Fruit fly (Drosophila melanogaster) whole organism, adult: ENCODE measurements around the gene Lkb1.

Experiments
- CG11617 ChIP-seq: fragments of 200-800 bp; sonication (Bioruptor generic); optimal IDR thresholded peaks from 2 replicates; lab custom pipeline; 2017; ENCODE audit warnings: mild to moderate bottlenecking, missing biosample characterization, missing genetic modification reagents, missing genetic modification characterization
- CG12768 ChIP-seq: fragments of 200-800 bp; sonication (Bioruptor generic); optimal IDR thresholded peaks from 2 replicates; lab custom pipeline; 2017; ENCODE audit warnings: missing biosample characterization, missing genetic modification characterization, mild to moderate bottlenecking, moderate library complexity, missing genetic modification reagents
- CG14711 ChIP-seq: fragments of 200-800 bp; sonication (Bioruptor generic); optimal IDR thresholded peaks from 2 replicates; lab custom pipeline; 2018; ENCODE audit warnings: missing biosample characterization, mild to moderate bottlenecking, missing genetic modification characterization, moderate library complexity
- CG1620 ChIP-seq: fragments of 200-800 bp; sonication (Bioruptor generic); optimal IDR thresholded peaks from 2 replicates; lab custom pipeline; 2016; ENCODE audit warnings: missing biosample characterization, missing genetic modification characterization
- CG33017 ChIP-seq: fragments of 200-800 bp; sonication (Bioruptor generic); optimal IDR thresholded peaks from 2 replicates; lab custom pipeline; 2018; ENCODE audit warnings: missing biosample characterization, mild to moderate bottlenecking, missing genetic modification characterization, moderate library complexity
- CG5204 ChIP-seq: fragments of 200-800 bp; sonication (Bioruptor generic); optimal IDR thresholded peaks from 2 replicates; lab custom pipeline; 2016; ENCODE audit warnings: missing biosample characterization, missing genetic modification characterization
- CG7045 ChIP-seq: fragments of 200-800 bp; sonication (Bioruptor generic); optimal IDR thresholded peaks from 2 replicates; lab custom pipeline; 2017; ENCODE audit warnings: missing biosample characterization, mild to moderate bottlenecking, missing genetic modification characterization
- CG7101 ChIP-seq: fragments of 200-800 bp; sonication (Bioruptor generic); optimal IDR thresholded peaks from 2 replicates; lab custom pipeline; 2018; ENCODE audit warnings: missing biosample characterization, mild to moderate bottlenecking, missing genetic modification characterization, moderate library complexity
- Clk ChIP-seq: fragments of 200-800 bp; sonication (Bioruptor generic); optimal IDR thresholded peaks from 2 replicates; lab custom pipeline; 2017; ENCODE audit warnings: missing biosample characterization, missing genetic modification characterization
- Crg-1 ChIP-seq: fragments of 200-800 bp; sonication (Bioruptor generic); optimal IDR thresholded peaks from 2 replicates; lab custom pipeline; 2016; ENCODE audit warnings: missing biosample characterization, missing genetic modification characterization
- Hr96 ChIP-seq: fragments of 200-800 bp; sonication (Bioruptor generic); optimal IDR thresholded peaks from 2 replicates; lab custom pipeline; 2016; ENCODE audit warnings: missing biosample characterization, missing genetic modification characterization
- Mnt ChIP-seq: fragments of 200-800 bp; sonication (Bioruptor generic); optimal IDR thresholded peaks from 2 replicates; lab custom pipeline; 2016; ENCODE audit warnings: missing biosample characterization, mild to moderate bottlenecking, missing genetic modification characterization
- bab1 ChIP-seq: fragments of 200-800 bp; sonication (Bioruptor generic); optimal IDR thresholded peaks from 3 replicates; lab custom pipeline; 2019; ENCODE audit warnings: missing biosample characterization, mild to moderate bottlenecking, missing genetic modification characterization, moderate library complexity
- cic ChIP-seq: fragments of 200-800 bp; sonication (Bioruptor generic); optimal IDR thresholded peaks from 2 replicates; lab custom pipeline; 2017; ENCODE audit warnings: missing biosample characterization, mild to moderate bottlenecking, missing genetic modification characterization, moderate library complexity
- cnc ChIP-seq, 2 experiments: fragments of >200 bp; optimal IDR thresholded peaks; 2 replicates each; lab custom pipeline; 2017
- kay ChIP-seq: fragments of 200-800 bp; sonication (Bioruptor generic); peaks from one replicate; lab custom pipeline; 2016; ENCODE audit warnings: missing biosample characterization, missing genetic modification characterization, borderline replicate concordance
- pad ChIP-seq: fragments of 200-800 bp; sonication (Bioruptor generic); optimal IDR thresholded peaks from 3 replicates; lab custom pipeline; 2017; ENCODE audit warnings: missing biosample characterization, missing genetic modification characterization, mild to moderate bottlenecking, moderate library complexity, missing genetic modification reagents
- tj ChIP-seq: fragments of 200-800 bp; sonication (Bioruptor generic); optimal IDR thresholded peaks from 3 replicates; lab custom pipeline; 2017; ENCODE audit warnings: missing biosample characterization, mild to moderate bottlenecking, missing genetic modification characterization, moderate library complexity
- toe ChIP-seq: fragments of 200-800 bp; sonication (Bioruptor generic); optimal IDR thresholded peaks from 2 replicates; lab custom pipeline; 2016; ENCODE audit warnings: missing biosample characterization, missing genetic modification characterization

Gene Lkb1

dm6 chr3R:13693753-13694152, 17.4 kb downstream of the Lkb1 start, which contains the start of gene CG14367:
CG14367 (plus strand) TSS chr3R:13694053.
- TF ChIP-seq Crg-1 (GFP tag; lab: Kevin White, UChicago) = no peak
- TF ChIP-seq CG11617 = no peak
- TF ChIP-seq CG14711 (tag; lab: Kevin White, UChicago) = no peak
- no peak for TF ChIP-seq CG1620 (GFP tag; lab: Kevin White, UChicago)
- no peak for TF ChIP-seq tj (GFP tag; lab: Kevin White, UChicago)
- no peak for TF ChIP-seq cic (GFP tag; lab: Kevin White, UChicago)
- TF ChIP-seq Hr96 (GFP tag; lab: Kevin White, UChicago) = no peak
- no peak for TF ChIP-seq CG7045 (GFP tag; lab: Kevin White, UChicago)
- no peak for TF ChIP-seq pad (GFP tag; lab: Kevin White, UChicago)
- no peak for TF ChIP-seq cnc (optimal IDR thresholded peaks at IDR 0.05; lab: Kevin White, UChicago)
- TF ChIP-seq kay = no peak
- no peak for TF ChIP-seq bab1
- no peak for TF ChIP-seq CG33017 (tag; lab: Kevin White, UChicago)
- no peak for TF ChIP-seq CG7101
- no peak for TF ChIP-seq CG12768 (GFP tag; lab: Kevin White, UChicago)
- TF ChIP-seq Mnt (GFP tag; lab: Kevin White, UChicago) = no peak
- no peak for TF ChIP-seq toe (GFP tag; lab: Kevin White, UChicago)
- TF ChIP-seq CG5204 (GFP tag; lab: Kevin White, UChicago) = no peak
- TF ChIP-seq Clk = no peak

- TF ChIP-seq bab1 = peak; percentile 39
- peak; percentile 9 for TF ChIP-seq tj (GFP tag; lab: Kevin White, UChicago)
- no peak for TF ChIP-seq cic (GFP tag; lab: Kevin White, UChicago)
Observed at dm6 chr3R:13699350-13699749, 23.0 kb downstream of the Lkb1 start.

- TF ChIP-seq bab1 = no peak
- no peak for TF ChIP-seq CG5204 (GFP tag; lab: Kevin White, UChicago)
- peak; percentile 63 for TF ChIP-seq CG12768 (GFP tag; lab: Kevin White, UChicago)
Observed at dm6 chr3R:13700192-13700591, 23.8 kb downstream of the Lkb1 start, which contains the start of gene ninaB. ninaB (plus strand) TSS chr3R:13700565.

- TF ChIP-seq CG1620 (GFP tag; lab: Kevin White, UChicago) (no peak), CG7101 (no peak), kay (no peak), Mnt (GFP tag; lab: Kevin White, UChicago) (no peak), tj (GFP tag; lab: Kevin White, UChicago) (no peak)
Observed at dm6 chr3R:13700738-13701137, 24.4 kb downstream of the Lkb1 start, which contains the start of gene f-cup. f-cup (minus strand) TSS chr3R:13700838.

- TF ChIP-seq Hr96 (GFP tag; lab: Kevin White, UChicago) (no peak), cic (GFP tag; lab: Kevin White, UChicago) (peak; percentile 52)
Observed at dm6 chr3R:13705292-13705885, 29.0 kb downstream of the Lkb1 start, which contains the start of gene Adgf-D. Adgf-D (minus strand) TSS chr3R:13705402.

dm6 chr3R:13706457-13706856, 30.1 kb downstream of the Lkb1 start, which contains the start of gene Adgf-C:
Adgf-C (plus strand) TSS chr3R:13706757.
- TF ChIP-seq kay = peak; percentile 46
- TF ChIP-seq CG1620 (GFP tag; lab: Kevin White, UChicago) = no peak

- TF ChIP-seq CG7101 = no peak
- TF ChIP-seq CG1620 (GFP tag; lab: Kevin White, UChicago) = no peak
- TF ChIP-seq CG12768 (GFP tag; lab: Kevin White, UChicago) = no peak
- TF ChIP-seq CG5204 (GFP tag; lab: Kevin White, UChicago) = no peak
- TF ChIP-seq kay = no peak
- TF ChIP-seq cnc (optimal IDR thresholded peaks at IDR 0.05; lab: Kevin White, UChicago) = no peak
- TF ChIP-seq Mnt (GFP tag; lab: Kevin White, UChicago) = no peak
- no peak for TF ChIP-seq toe (GFP tag; lab: Kevin White, UChicago)
- TF ChIP-seq tj (GFP tag; lab: Kevin White, UChicago) = no peak
- no peak for TF ChIP-seq cic (GFP tag; lab: Kevin White, UChicago)
- TF ChIP-seq Clk = no peak
- TF ChIP-seq CG33017 (tag; lab: Kevin White, UChicago) = no peak
- no peak for TF ChIP-seq CG7045 (GFP tag; lab: Kevin White, UChicago)
- no peak for TF ChIP-seq Crg-1 (GFP tag; lab: Kevin White, UChicago)
- no peak for TF ChIP-seq CG11617
- TF ChIP-seq pad (GFP tag; lab: Kevin White, UChicago) = no peak
- no peak for TF ChIP-seq CG14711 (tag; lab: Kevin White, UChicago)
Observed at dm6 chr3R:13709839-13710238, 33.5 kb downstream of the Lkb1 start, which contains the start of gene Argp. Argp (minus strand) TSS chr3R:13709939.

dm6 chr3R:13710645-13711044, 34.3 kb downstream of the Lkb1 start:
- TF ChIP-seq bab1 = peak; percentile 62
- peak; percentile 50 for TF ChIP-seq kay
- TF ChIP-seq cic (GFP tag; lab: Kevin White, UChicago) = peak; percentile 43
- TF ChIP-seq Mnt (GFP tag; lab: Kevin White, UChicago) = peak; percentile 8
- peak; percentile 39 for TF ChIP-seq CG7101
- TF ChIP-seq pad (GFP tag; lab: Kevin White, UChicago) = no peak
- no peak for TF ChIP-seq CG7045 (GFP tag; lab: Kevin White, UChicago)
- TF ChIP-seq Clk = no peak
- TF ChIP-seq CG14711 (tag; lab: Kevin White, UChicago) = peak; percentile 25
- TF ChIP-seq toe (GFP tag; lab: Kevin White, UChicago) = peak; percentile 21
